Fruit fly (Drosophila melanogaster): ENCODE data around the gene ksr.

- TF ChIP-seq CG8478 (optimal IDR thresholded peaks at IDR 0.05) (no peak), CTCF (optimal IDR thresholded peaks at IDR 0.05) (no peak)
Measured at dm6 chr3R:5485295-5485718, 1.6 kb upstream of the ksr start, which contains the start of gene CG31550.
